Worm (Caenorhabditis elegans): ENCODE results near the gene C17B7.8.

ce11 chrV:3288134-3288533, 35.9 kb downstream of the C17B7.8 start:
- TF ChIP-seq snpc-4 (tag; optimal IDR thresholded peaks at IDR 0.05): no peak
- no peak for TF ChIP-seq fos-1 (tag; optimal IDR thresholded peaks at IDR 0.05)
- no peak for TF ChIP-seq ama-1 (optimal IDR thresholded peaks at IDR 0.05)
- TF ChIP-seq unc-39 (tag; optimal IDR thresholded peaks at IDR 0.05): no peak
- no peak for TF ChIP-seq nfya-1 (tag; optimal IDR thresholded peaks at IDR 0.05; ENCODE audit: insufficient read depth)
- TF ChIP-seq aly-2 (tag; optimal IDR thresholded peaks at IDR 0.05): no peak
- no peak for TF ChIP-seq nhr-25 (tag; optimal IDR thresholded peaks at IDR 0.05)
- TF ChIP-seq egl-27 (tag; optimal IDR thresholded peaks at IDR 0.05): no peak
- TF ChIP-seq nhr-67 (tag; optimal IDR thresholded peaks at IDR 0.05): no peak
- TF ChIP-seq ceh-82 (tag; optimal IDR thresholded peaks at IDR 0.05): no peak
- no peak for TF ChIP-seq nhr-77 (tag; optimal IDR thresholded peaks at IDR 0.05)
- no peak for TF ChIP-seq daf-12 (tag; optimal IDR thresholded peaks at IDR 0.05)
- no peak for TF ChIP-seq lin-39 (tag; optimal IDR thresholded peaks at IDR 0.05)

All from whole organism, L3 larva.